Worm (Caenorhabditis elegans) whole organism, young adult: ENCODE measurements around the gene try-3.

Experiments used
- F22D6.2 ChIP-seq: sonication (generic microtip); optimal IDR thresholded peaks from 2 replicates; lab custom pipeline; 2016; ENCODE audit warnings: mild to moderate bottlenecking, missing genetic modification characterization, missing compliant biosample characterization
- F33H1.4 ChIP-seq: fragments of 200-800 bp; sonication (Bioruptor generic); IDR thresholded peaks from 2 replicates; pipeline ENCODE4 v1.3.6; 2022; ENCODE audit warnings: missing genetic modification reagents, missing genetic modification characterization, missing compliant biosample characterization
- F37B4.10 ChIP-seq: fragments of 200-800 bp; sonication (Bioruptor generic); IDR thresholded peaks from 2 replicates; pipeline ENCODE4 v1.3.6; 2022; ENCODE audit warnings: missing genetic modification characterization, missing compliant biosample characterization
- F39B2.1 ChIP-seq: fragments of 200-800 bp; sonication (Bioruptor generic); IDR thresholded peaks from 2 replicates; pipeline ENCODE4 v1.3.6; 2022; ENCODE audit warnings: missing genetic modification reagents, missing genetic modification characterization, missing compliant biosample characterization
- Y53F4B.3 ChIP-seq: fragments of 200-800 bp; sonication (Bioruptor generic); IDR thresholded peaks from 2 replicates; pipeline ENCODE4 v1.3.6; 2022; ENCODE audit warnings: missing genetic modification reagents, missing genetic modification characterization, missing compliant biosample characterization
- Y56A3A.18 ChIP-seq: fragments of 200-800 bp; sonication (Bioruptor generic); IDR thresholded peaks from 2 replicates; pipeline ENCODE4 v1.3.6; 2022; ENCODE audit warnings: missing genetic modification reagents, missing genetic modification characterization, missing compliant biosample characterization
- Y67H2A.10 ChIP-seq: fragments of 200-800 bp; sonication (Bioruptor generic); conservative IDR thresholded peaks from 2 replicates; pipeline ENCODE4 v1.3.6; 2022; ENCODE audit warnings: missing genetic modification reagents, missing genetic modification characterization, missing compliant biosample characterization
- Y79H2A.3 ChIP-seq: fragments of 200-800 bp; sonication (Bioruptor generic); conservative IDR thresholded peaks from 2 replicates; pipeline ENCODE4 v1.3.6; 2022; ENCODE audit warnings: missing genetic modification reagents, missing genetic modification characterization, missing compliant biosample characterization
- aptf-2 ChIP-seq: fragments of 200-800 bp; sonication (Bioruptor generic); conservative IDR thresholded peaks from 2 replicates; pipeline ENCODE4 v1.3.6; 2022; ENCODE audit warnings: missing genetic modification reagents, missing genetic modification characterization, missing compliant biosample characterization
- atf-7 ChIP-seq: sonication (generic microtip); optimal IDR thresholded peaks from 2 replicates; lab custom pipeline; 2017; ENCODE audit warnings: mild to moderate bottlenecking, missing genetic modification characterization, missing compliant biosample characterization
- athp-1 ChIP-seq: sonication (generic microtip); optimal IDR thresholded peaks from 2 replicates; lab custom pipeline; 2017; ENCODE audit warnings: mild to moderate bottlenecking, missing genetic modification characterization, missing compliant biosample characterization
- attf-6 ChIP-seq: fragments of 200-800 bp; sonication (Bioruptor generic); IDR thresholded peaks from 2 replicates; pipeline ENCODE4 v1.3.6; 2022; ENCODE audit warnings: missing genetic modification reagents, missing genetic modification characterization, missing compliant biosample characterization
- bed-2 ChIP-seq: fragments of 200-800 bp; sonication (Bioruptor generic); IDR thresholded peaks from 2 replicates; pipeline ENCODE4 v1.3.6; 2022; ENCODE audit warnings: missing genetic modification reagents, missing genetic modification characterization, missing compliant biosample characterization
- ccch-3 ChIP-seq: fragments of 200-800 bp; sonication (Bioruptor generic); optimal IDR thresholded peaks from 2 replicates; lab custom pipeline; 2018; ENCODE audit warnings: mild to moderate bottlenecking, missing genetic modification characterization, missing compliant biosample characterization
- ceh-40 ChIP-seq: fragments of 200-800 bp; sonication (Bioruptor generic); IDR thresholded peaks from 2 replicates; pipeline ENCODE4 v1.3.6; 2022; ENCODE audit warnings: missing genetic modification characterization, missing compliant biosample characterization
- ceh-58 ChIP-seq: fragments of 200-800 bp; sonication (Bioruptor generic); IDR thresholded peaks from 2 replicates; pipeline ENCODE4 v1.3.6; 2022; ENCODE audit warnings: missing genetic modification characterization, missing compliant biosample characterization
- ceh-79 ChIP-seq: sonication (generic microtip); optimal IDR thresholded peaks from 2 replicates; lab custom pipeline; 2017; ENCODE audit warnings: mild to moderate bottlenecking, missing genetic modification characterization, missing compliant biosample characterization
- efl-1 ChIP-seq: fragments of 150-350 bp; optimal IDR thresholded peaks from 2 replicates; lab custom pipeline; 2014; ENCODE audit warnings: missing biosample characterization, missing genetic modification reagents, missing genetic modification characterization
- gei-17 ChIP-seq: fragments of 200-800 bp; sonication (Bioruptor generic); optimal IDR thresholded peaks from 2 replicates; lab custom pipeline; 2018; ENCODE audit warnings: mild to moderate bottlenecking, missing genetic modification characterization, missing compliant biosample characterization
- him-1 ChIP-seq: sonication (generic microtip); optimal IDR thresholded peaks from 2 replicates; lab custom pipeline; 2016; ENCODE audit warnings: missing genotype, missing genetic modification reagents, missing genetic modification characterization, missing compliant biosample characterization
- hlh-26 ChIP-seq: fragments of 200-800 bp; sonication (Bioruptor generic); conservative IDR thresholded peaks from 2 replicates; pipeline ENCODE4 v1.3.6; 2022; ENCODE audit warnings: missing genetic modification reagents, missing genetic modification characterization, missing compliant biosample characterization
- hmg-20 ChIP-seq: fragments of 200-800 bp; sonication (Bioruptor generic); IDR thresholded peaks from 2 replicates; pipeline ENCODE4 v1.3.6; 2022; ENCODE audit warnings: missing genetic modification reagents, missing genetic modification characterization, missing compliant biosample characterization
- hrde-1 ChIP-seq: sonication (generic microtip); optimal IDR thresholded peaks from 2 replicates; lab custom pipeline; 2016; ENCODE audit warnings: missing genetic modification characterization, mild to moderate bottlenecking, missing compliant biosample characterization, moderate library complexity, missing genotype, missing genetic modification reagents, borderline replicate concordance
- hsf-1 ChIP-seq: fragments of 200-800 bp; sonication (Bioruptor generic); IDR thresholded peaks from 2 replicates; pipeline ENCODE4 v1.3.6; 2022; ENCODE audit warnings: missing genetic modification reagents, missing genetic modification characterization, missing compliant biosample characterization
- lin-54 ChIP-seq: fragments of 200-800 bp; sonication (Bioruptor generic); optimal IDR thresholded peaks from 2 replicates; lab custom pipeline; 2018; ENCODE audit warnings: mild to moderate bottlenecking, missing genetic modification characterization, missing compliant biosample characterization
- lsl-1 ChIP-seq: fragments of 200-800 bp; sonication (Bioruptor generic); optimal IDR thresholded peaks from 2 replicates; lab custom pipeline; 2018; ENCODE audit warnings: mild to moderate bottlenecking, missing genetic modification characterization, moderate library complexity, missing compliant biosample characterization
- madf-6 ChIP-seq: fragments of 200-800 bp; sonication (Bioruptor generic); IDR thresholded peaks from 2 replicates; pipeline ENCODE4 v1.3.6; 2022; ENCODE audit warnings: missing genetic modification reagents, missing genetic modification characterization, missing compliant biosample characterization
- nhr-120 ChIP-seq: fragments of 200-800 bp; sonication (Bioruptor generic); IDR thresholded peaks from 2 replicates; pipeline ENCODE4 v1.3.6; 2022; ENCODE audit warnings: missing genetic modification characterization, missing compliant biosample characterization
- nhr-27 ChIP-seq: fragments of 200-800 bp; sonication (Bioruptor generic); optimal IDR thresholded peaks from 2 replicates; lab custom pipeline; 2018; ENCODE audit warnings: mild to moderate bottlenecking, missing genetic modification characterization, moderate library complexity, missing compliant biosample characterization
- pha-4 ChIP-seq: fragments of 150-350 bp; sonication (generic microtip); optimal IDR thresholded peaks from 2 replicates; lab custom pipeline; 2014; ENCODE audit warnings: missing biosample characterization, missing genetic modification reagents, missing genetic modification characterization
- snpc-1.3 ChIP-seq: sonication (generic microtip); optimal IDR thresholded peaks from 2 replicates; lab custom pipeline; 2017; ENCODE audit warnings: missing genetic modification characterization, mild to moderate bottlenecking, missing compliant biosample characterization, antibody characterized with exemption, moderate library complexity, missing genotype, missing genetic modification reagents; ENCODE audit not compliant: insufficient read depth
- snpc-3.4 ChIP-seq: sonication (generic microtip); optimal IDR thresholded peaks from 2 replicates; lab custom pipeline; 2017; ENCODE audit warnings: missing genetic modification characterization, mild to moderate bottlenecking, missing compliant biosample characterization, antibody characterized with exemption, moderate library complexity, missing genotype, missing genetic modification reagents
- snpc-4 ChIP-seq, 5 experiments: fragments of 150-350 bp in 1 of 5; sonication (generic microtip) in 4 of 5; optimal IDR thresholded peaks; 2 replicates each; lab custom pipeline; 2014 to 2018; ENCODE audit warnings: missing genetic modification characterization in 5 of 5, missing biosample characterization in 3 of 5, antibody characterized with exemption in 2 of 5, mild to moderate bottlenecking in 2 of 5, missing compliant biosample characterization in 2 of 5, missing genotype in 2 of 5, moderate library complexity in 2 of 5, missing genetic modification reagents in 1 of 5
- sptf-2 ChIP-seq: fragments of 200-800 bp; sonication (Bioruptor generic); optimal IDR thresholded peaks from 2 replicates; lab custom pipeline; 2018; ENCODE audit warnings: mild to moderate bottlenecking, missing genetic modification characterization, missing compliant biosample characterization
- tbx-9 ChIP-seq: sonication (generic microtip); optimal IDR thresholded peaks from 2 replicates; lab custom pipeline; 2016; ENCODE audit warnings: borderline replicate concordance, missing genetic modification characterization, inconsistent platforms, missing compliant biosample characterization
- xnd-1 ChIP-seq: sonication (generic microtip); optimal IDR thresholded peaks from 2 replicates; lab custom pipeline; 2016; ENCODE audit warnings: missing genotype, missing genetic modification reagents, missing genetic modification characterization, missing compliant biosample characterization
- ztf-3 ChIP-seq: fragments of 200-800 bp; sonication (Bioruptor generic); optimal IDR thresholded peaks from 2 replicates; lab custom pipeline; 2018; ENCODE audit warnings: mild to moderate bottlenecking, missing genetic modification characterization, missing compliant biosample characterization

try-3 gene

DNA sequence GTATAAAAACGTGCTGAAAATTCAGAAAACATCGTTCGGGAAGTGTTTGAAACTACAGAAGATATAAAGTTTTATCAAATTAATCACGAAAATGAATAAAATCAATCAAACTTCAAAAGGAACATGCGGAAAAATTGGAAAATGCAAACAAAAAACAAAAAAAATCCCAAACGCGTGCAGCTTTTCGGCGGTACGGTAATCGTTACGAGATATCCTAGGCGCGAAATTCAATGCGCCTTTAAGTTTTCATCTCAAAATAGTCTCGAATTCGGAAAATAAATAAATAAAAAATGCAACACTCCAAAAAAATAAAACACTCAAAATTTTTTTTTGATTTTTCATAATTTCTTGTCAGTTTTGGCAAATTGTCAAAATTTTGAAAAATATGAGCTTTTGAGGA lies 27.1 kb upstream of the try-3 start:
- TF ChIP-seq ztf-3 (GFP tag; lab: Kevin White, UChicago) (no peak), lsl-1 (GFP tag; lab: Kevin White, UChicago) (peak; percentile 70), madf-6 (GFP tag; lab: Robert Waterston, UW) (peak; percentile 11; the same call in 1 of the 2 replicates), pha-4 (tag; lab: Kevin White, UChicago) (no peak), snpc-4 (GFP tag; optimal IDR thresholded peaks at IDR 0.05; lab: Kevin White, UChicago) (no peak), snpc-4 (tag; optimal IDR thresholded peaks at IDR 0.05; lab: Kevin White, UChicago) (peak in 3 of 4 experiments; percentile 62 to 86 (median 80)), attf-6 (no peak), efl-1 (peak; percentile 32), F33H1.4 (GFP tag; lab: Robert Waterston, UW) (peak; percentile 72), snpc-1.3 (peak; percentile 14)

DNA sequence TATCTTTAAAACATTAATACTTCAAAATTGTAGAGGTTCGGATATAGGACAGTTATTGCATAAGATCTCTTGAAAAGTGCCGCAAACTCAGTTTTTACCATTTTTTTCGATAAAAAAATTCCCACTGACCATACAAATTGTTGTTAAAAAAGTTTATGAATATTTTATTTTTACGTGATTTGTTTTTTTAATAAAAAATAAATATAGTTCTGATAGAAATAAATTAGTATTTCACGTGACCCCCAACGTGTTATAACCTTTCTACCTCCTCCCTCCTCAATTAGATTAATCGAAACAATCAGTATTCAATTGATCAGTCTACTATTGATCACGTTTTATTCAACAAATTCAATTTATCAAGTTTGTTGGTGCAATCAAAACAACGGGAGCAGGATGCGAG lies 25.5 kb upstream of the try-3 start, which contains the start of gene C01G5.4:
C01G5.4 (plus strand) TSS at position 301 of the 400 bp plus-strand sequence.
- TF ChIP-seq gei-17 = no peak
- TF ChIP-seq Y67H2A.10 (GFP tag; lab: Robert Waterston, UW) = no peak
- no peak for TF ChIP-seq nhr-27
- no peak for TF ChIP-seq him-1
- no peak for TF ChIP-seq F22D6.2 (tag; lab: Kevin White, UChicago)
- TF ChIP-seq F39B2.1 = no peak
- no peak for TF ChIP-seq ztf-3 (GFP tag; lab: Kevin White, UChicago)
- TF ChIP-seq ccch-3 = no peak
- no peak for TF ChIP-seq hmg-20 (GFP tag; lab: Robert Waterston, UW)
- TF ChIP-seq, all 124 proteins: peak for 0

DNA sequence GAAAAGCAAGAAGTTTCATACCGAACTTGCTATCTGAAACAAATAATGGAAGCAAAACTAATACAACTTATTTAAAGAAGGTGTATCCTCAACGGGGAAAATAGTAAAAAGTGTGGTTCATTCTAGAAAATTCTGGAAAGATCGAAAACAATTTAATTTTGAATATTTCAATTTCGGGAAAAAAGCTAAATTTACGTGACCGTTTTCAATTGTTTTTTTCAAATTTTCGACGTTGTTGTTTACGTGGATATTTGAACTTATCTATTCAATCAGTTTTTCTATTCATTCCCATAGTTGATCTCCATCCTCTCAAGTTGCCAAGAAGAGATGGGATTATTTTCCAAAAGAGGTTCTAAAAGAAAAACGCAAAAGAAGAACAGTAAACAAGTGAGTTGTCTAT lies 21.0 kb upstream of the try-3 start, which contains the start of gene C01G5.3:
C01G5.3 (plus strand) TSS at position 301 of the 400 bp plus-strand sequence.
- TF ChIP-seq bed-2 (GFP tag; lab: Robert Waterston, UW) (no peak), him-1 (no peak), snpc-4 (GFP tag; optimal IDR thresholded peaks at IDR 0.05; lab: Kevin White, UChicago) (no peak), snpc-4 (tag; optimal IDR thresholded peaks at IDR 0.05; lab: Kevin White, UChicago) (no peak), madf-6 (GFP tag; lab: Robert Waterston, UW) (no peak), ceh-40 (GFP tag; lab: Robert Waterston, UW) (no peak), ceh-79 (tag; lab: Kevin White, UChicago) (no peak), athp-1 (no peak), snpc-3.4 (tag; lab: Kevin White, UChicago) (no peak), aptf-2 (GFP tag; lab: Robert Waterston, UW) (no peak), ceh-58 (GFP tag; lab: Robert Waterston, UW) (no peak), sptf-2 (GFP tag; lab: Kevin White, UChicago) (no peak), atf-7 (tag; lab: Kevin White, UChicago) (no peak), Y53F4B.3 (GFP tag; lab: Robert Waterston, UW) (no peak), ztf-3 (GFP tag; lab: Kevin White, UChicago) (no peak), hlh-26 (GFP tag; lab: Robert Waterston, UW) (no peak), xnd-1 (tag; lab: Kevin White, UChicago) (no peak), hrde-1 (tag; lab: Kevin White, UChicago) (no peak)

- TF ChIP-seq F37B4.10 (GFP tag; lab: Robert Waterston, UW) = no peak
- TF ChIP-seq nhr-120 (GFP tag; lab: Robert Waterston, UW) = no peak
- TF ChIP-seq F33H1.4 (GFP tag; lab: Robert Waterston, UW) = no peak
- no peak for TF ChIP-seq Y56A3A.18
- TF ChIP-seq hmg-20 (GFP tag; lab: Robert Waterston, UW) = no peak
- TF ChIP-seq Y79H2A.3 = no peak
- no peak for TF ChIP-seq tbx-9 (tag; lab: Kevin White, UChicago)
- no peak for TF ChIP-seq lin-54
- TF ChIP-seq hsf-1 (GFP tag; lab: Robert Waterston, UW) = no peak
Measured at ce11 chrIV:6541435-6541834, 15.5 kb upstream of the try-3 start, which contains the start of gene C01G5.25. C01G5.25 (plus strand) TSS chrIV:6541684.
